Worm (Caenorhabditis elegans) whole organism, mixed stage, embryonic: Measurements from ENCODE around the gene smex-1.

Experiments
- ceh-39 ChIP-seq: fragments of 150-350 bp; optimal IDR thresholded peaks from 2 replicates; lab custom pipeline; 2014; ENCODE audit warnings: missing biosample characterization, missing genetic modification characterization
- elt-3 ChIP-seq: fragments of 150-350 bp; optimal IDR thresholded peaks from 2 replicates; lab custom pipeline; 2014; ENCODE audit warnings: missing biosample characterization, missing genetic modification characterization
- hlh-1 ChIP-seq: fragments of 150-350 bp; optimal IDR thresholded peaks from 2 replicates; lab custom pipeline; 2014; ENCODE audit warnings: missing biosample characterization, missing genetic modification reagents, missing genetic modification characterization
- lin-13 ChIP-seq: fragments of 150-350 bp; optimal IDR thresholded peaks from 2 replicates; lab custom pipeline; 2014; ENCODE audit warnings: missing biosample characterization, missing genetic modification characterization
- nhr-2 ChIP-seq: fragments of 150-350 bp; optimal IDR thresholded peaks from 2 replicates; lab custom pipeline; 2014; ENCODE audit warnings: missing biosample characterization, missing genetic modification characterization
- nhr-237 ChIP-seq: fragments of 150-350 bp; optimal IDR thresholded peaks from 2 replicates; lab custom pipeline; 2014; ENCODE audit warnings: missing biosample characterization, missing genetic modification characterization
- nhr-76 ChIP-seq: sonication (generic microtip); optimal IDR thresholded peaks from 2 replicates; lab custom pipeline; 2017; ENCODE audit warnings: missing biosample characterization, missing genetic modification characterization
- pha-4 ChIP-seq: fragments of 150-350 bp; optimal IDR thresholded peaks from 2 replicates; lab custom pipeline; 2018; ENCODE audit warnings: missing biosample characterization, missing genetic modification reagents, missing genetic modification characterization
- tbx-8 ChIP-seq: fragments of 200-800 bp; sonication (Bioruptor generic); optimal IDR thresholded peaks from 2 replicates; lab custom pipeline; 2018; ENCODE audit warnings: mild to moderate bottlenecking, missing genetic modification characterization, moderate library complexity, missing compliant biosample characterization
- unc-39 ChIP-seq: fragments of 150-350 bp; optimal IDR thresholded peaks from 2 replicates; lab custom pipeline; 2014; ENCODE audit warnings: missing biosample characterization, missing genetic modification characterization
- unc-62 ChIP-seq: fragments of 150-350 bp; optimal IDR thresholded peaks from 2 replicates; lab custom pipeline; 2014; ENCODE audit warnings: missing biosample characterization, missing genetic modification reagents, missing genetic modification characterization
- ztf-11 ChIP-seq: fragments of 150-350 bp; optimal IDR thresholded peaks from 2 replicates; lab custom pipeline; 2014; ENCODE audit warnings: missing biosample characterization, missing genetic modification characterization

DNA sequence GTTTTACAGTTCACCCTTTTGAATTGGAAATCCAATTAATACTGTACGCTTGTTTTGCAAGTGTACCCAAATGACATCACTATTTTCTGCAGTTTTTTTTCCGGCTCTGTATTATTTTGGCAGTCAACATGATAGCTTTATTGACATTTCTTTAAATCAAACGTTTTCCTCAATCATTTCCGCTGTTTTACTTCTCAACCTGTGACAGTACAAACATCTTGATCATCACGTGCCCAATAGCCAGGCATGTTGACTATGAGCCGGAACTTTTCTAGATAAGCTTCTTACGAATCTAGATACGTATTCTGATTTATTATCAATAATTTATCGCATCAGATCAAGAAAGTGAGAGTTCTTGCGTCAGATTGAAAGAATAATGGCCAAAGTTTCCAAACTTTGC lies 25.9 kb downstream of the smex-1 start:
- TF ChIP-seq unc-62 (GFP tag; lab: Kevin White, UChicago): no peak
- no peak for TF ChIP-seq hlh-1
- TF ChIP-seq unc-39 (tag; lab: Kevin White, UChicago): no peak
- no peak for TF ChIP-seq nhr-2
- no peak for TF ChIP-seq ztf-11 (tag; lab: Kevin White, UChicago)
- TF ChIP-seq nhr-237 (tag; lab: Kevin White, UChicago): no peak
- no peak for TF ChIP-seq pha-4 (tag; lab: Kevin White, UChicago)
- TF ChIP-seq ceh-39: no peak
- TF ChIP-seq nhr-76 (tag; lab: Kevin White, UChicago): no peak
- no peak for TF ChIP-seq elt-3 (tag; lab: Kevin White, UChicago)
- no peak for TF ChIP-seq lin-13 (tag; lab: Kevin White, UChicago)
- no peak for TF ChIP-seq tbx-8 (GFP tag; lab: Kevin White, UChicago)
